Fruit fly (Drosophila melanogaster): ENCODE measurements around the gene Rpt4.

Gene Rpt4

DNA sequence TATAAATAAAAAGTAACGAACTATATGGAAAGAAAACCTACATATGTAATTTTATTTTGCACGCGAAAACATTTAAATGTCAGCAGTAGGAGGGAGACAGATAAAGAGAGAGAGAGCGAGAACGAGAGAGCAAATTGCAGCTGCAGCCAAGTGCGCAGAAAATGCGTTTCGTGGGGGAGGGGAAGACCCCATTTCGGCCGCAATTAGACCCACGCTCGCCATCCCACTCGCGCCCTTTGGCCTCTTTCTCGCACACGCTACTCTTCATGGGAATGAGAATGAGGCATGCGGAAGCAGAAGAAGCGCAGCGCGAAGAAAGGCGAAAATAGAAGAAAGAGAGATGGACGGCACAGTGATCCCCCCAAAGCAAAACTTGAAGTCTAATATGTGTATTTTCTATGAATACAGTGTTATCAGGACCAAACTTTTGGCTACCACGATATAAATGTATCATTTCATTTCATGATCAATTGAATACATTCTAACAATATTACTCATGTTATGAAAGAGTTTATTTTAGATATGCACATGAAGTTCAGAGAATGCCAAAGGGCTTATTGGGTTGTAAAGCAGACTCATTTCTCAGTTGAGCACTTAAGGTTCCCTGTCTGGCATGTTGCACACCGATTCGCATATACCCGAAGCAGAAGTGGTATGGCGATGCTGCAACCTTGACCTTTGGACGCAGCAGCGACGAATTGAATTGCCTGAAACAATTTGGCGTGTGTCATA is 42.1 kb upstream of the Rpt4 start (continued):
- TF ChIP-seq Hr4 (GFP tag; optimal IDR thresholded peaks at IDR 0.05) (peak; percentile 53), net (GFP tag; optimal IDR thresholded peaks at IDR 0.05) (peak; percentile 30), CG8119 (GFP tag; IDR thresholded peaks at IDR 0.05) (0 out of 3 replicates have a peak, but pooled peaks have one; percentile 17), CG6808 (GFP tag; optimal IDR thresholded peaks at IDR 0.05) (peak; percentile 36), Eip93F (GFP tag; optimal IDR thresholded peaks at IDR 0.05) (no peak), Ets21C (GFP tag; optimal IDR thresholded peaks at IDR 0.05) (no peak), CG32006 (GFP tag; optimal IDR thresholded peaks at IDR 0.05) (peak; percentile 63), Smox (GFP tag; optimal IDR thresholded peaks at IDR 0.05) (peak; percentile 29), fkh (GFP tag; optimal IDR thresholded peaks at IDR 0.05) (no peak), CG7368 (GFP tag; optimal IDR thresholded peaks at IDR 0.05) (no peak), salr (GFP tag; optimal IDR thresholded peaks at IDR 0.05) (peak; percentile 22 to 31), Blimp-1 (GFP tag; optimal IDR thresholded peaks at IDR 0.05) (no peak), vri (GFP tag; optimal IDR thresholded peaks at IDR 0.05) (no peak), CG11762 (GFP tag; optimal IDR thresholded peaks at IDR 0.05; ENCODE audit: insufficient read depth) (peak; percentile 20), OdsH (GFP tag; optimal IDR thresholded peaks at IDR 0.05) (peak; percentile 41), CG6792 (GFP tag; optimal IDR thresholded peaks at IDR 0.05) (peak; percentile 11), CG9139 (GFP tag; optimal IDR thresholded peaks at IDR 0.05) (no peak), CG10669 (GFP tag; optimal IDR thresholded peaks at IDR 0.05) (peak; percentile 14), CG6276 (GFP tag; optimal IDR thresholded peaks at IDR 0.05) (peak; percentile 20), Eip78C (GFP tag) (peak; percentile 62), CG8319 (GFP tag; optimal IDR thresholded peaks at IDR 0.05) (peak; percentile 9), CG4318 (GFP tag; optimal IDR thresholded peaks at IDR 0.05) (peak; percentile 14), Ets96B (tag; optimal IDR thresholded peaks at IDR 0.05) (peak; percentile 18), Sox14 (GFP tag; optimal IDR thresholded peaks at IDR 0.05) (peak; percentile 5), acj6 (GFP tag; optimal IDR thresholded peaks at IDR 0.05) (peak; percentile 14), achi (GFP tag; optimal IDR thresholded peaks at IDR 0.05) (peak; percentile 26), Eip75B (GFP tag; optimal IDR thresholded peaks at IDR 0.05) (peak; percentile 40), fd59A (GFP tag; optimal IDR thresholded peaks at IDR 0.05) (peak; percentile 26), esn (GFP tag; optimal IDR thresholded peaks at IDR 0.05) (peak; percentile 23), Gug (GFP tag; IDR thresholded peaks at IDR 0.05) (no peak), Met (GFP tag; optimal IDR thresholded peaks at IDR 0.05) (peak; percentile 10), cyc (GFP tag; optimal IDR thresholded peaks at IDR 0.05) (no peak), CG11294 (GFP tag; IDR thresholded peaks at IDR 0.05) (no peak)

DNA sequence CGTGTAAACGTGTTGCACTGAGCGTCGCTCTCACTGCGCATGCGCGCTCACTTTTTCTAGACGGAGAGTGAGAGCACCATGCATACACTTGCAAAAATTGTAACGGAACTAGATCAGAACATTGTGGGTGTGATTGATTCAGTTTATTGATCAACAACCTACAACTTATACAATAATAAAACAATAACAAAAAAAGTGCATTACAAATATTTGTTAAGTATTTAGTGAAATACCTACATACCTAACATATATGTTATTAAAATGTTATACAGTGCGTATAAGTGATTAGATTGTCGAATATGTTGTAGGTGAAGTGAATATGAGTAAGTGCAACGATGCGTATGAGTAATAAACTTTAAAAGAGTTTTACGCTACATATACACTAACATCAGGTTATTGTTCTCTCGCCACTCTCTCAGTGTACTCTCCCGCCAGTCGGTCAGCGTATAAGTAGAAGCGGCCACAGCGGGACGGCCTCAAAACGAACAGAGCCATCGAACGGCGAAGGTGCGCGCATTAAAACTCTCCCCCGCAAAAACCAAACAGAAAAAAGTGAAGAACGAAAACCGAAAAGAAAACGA is 39.4 kb upstream of the Rpt4 start, which contains the start of gene CG42240:
TSS of gene CG42240 (plus strand) at position 474 of the 581 bp plus-strand sequence.
- peak; percentile 95 for TF ChIP-seq CG6808 (GFP tag; optimal IDR thresholded peaks at IDR 0.05)
- peak; percentile 65 for TF ChIP-seq Eip93F (GFP tag; optimal IDR thresholded peaks at IDR 0.05)
- peak; percentile 93 for TF ChIP-seq Sox14 (GFP tag; optimal IDR thresholded peaks at IDR 0.05)
- peak; percentile 95 for TF ChIP-seq CG4318 (GFP tag; optimal IDR thresholded peaks at IDR 0.05)
- peak; percentile 90 for TF ChIP-seq dac (GFP tag; optimal IDR thresholded peaks at IDR 0.05)
- peak; percentile 66 for TF ChIP-seq eg (GFP tag; IDR thresholded peaks at IDR 0.05)
- peak; percentile 72 for TF ChIP-seq CG6163 (GFP tag; IDR thresholded peaks at IDR 0.05)
- peak; percentile 92 for TF ChIP-seq CG10631 (GFP tag; optimal IDR thresholded peaks at IDR 0.05)
- peak; percentile 97 for TF ChIP-seq svp (GFP tag)
- TF ChIP-seq spab (GFP tag; optimal IDR thresholded peaks at IDR 0.05): peak; percentile 92
- TF ChIP-seq dsx (GFP tag; optimal IDR thresholded peaks at IDR 0.05; ENCODE audit: poor library complexity, severe bottlenecking): peak; percentile 91
- peak; percentile 93 for TF ChIP-seq topi (GFP tag; optimal IDR thresholded peaks at IDR 0.05)
- TF ChIP-seq Met (GFP tag; optimal IDR thresholded peaks at IDR 0.05): peak; percentile 95
- peak; percentile 69 for TF ChIP-seq CG11294 (GFP tag; IDR thresholded peaks at IDR 0.05)
- peak; percentile 96 for TF ChIP-seq net (GFP tag; optimal IDR thresholded peaks at IDR 0.05)
- TF ChIP-seq salr (GFP tag; optimal IDR thresholded peaks at IDR 0.05): peak; percentile 75 to 96
- peak; percentile 93 for TF ChIP-seq fd59A (GFP tag; optimal IDR thresholded peaks at IDR 0.05)
- peak; percentile 82 for TF ChIP-seq CG11902 (GFP tag; optimal IDR thresholded peaks at IDR 0.05)
- peak; percentile 95 for TF ChIP-seq Sox102F (GFP tag; optimal IDR thresholded peaks at IDR 0.05)
- TF ChIP-seq CG15336 (GFP tag; IDR thresholded peaks at IDR 0.05): peak; percentile 92
- TF ChIP-seq CG34406 (GFP tag; optimal IDR thresholded peaks at IDR 0.05): peak; percentile 95
- peak; percentile 95 for TF ChIP-seq pdm3 (GFP tag; optimal IDR thresholded peaks at IDR 0.05)
- TF ChIP-seq CG3919 (GFP tag; optimal IDR thresholded peaks at IDR 0.05): peak; percentile 95
- TF ChIP-seq Hr4 (GFP tag; optimal IDR thresholded peaks at IDR 0.05): peak; percentile 95
- TF ChIP-seq Ets21C (GFP tag; optimal IDR thresholded peaks at IDR 0.05): peak; percentile 86
- peak; percentile 92 for TF ChIP-seq CG3032 (tag; optimal IDR thresholded peaks at IDR 0.05)
- peak; percentile 99 for TF ChIP-seq Eip78C (GFP tag)

All from whole organism, prepupa.